Worm (Caenorhabditis elegans) whole organism, mixed stage, embryonic: ENCODE results near the gene nlp-48.

Source experiments
- blmp-1 ChIP-seq: fragments of 150-350 bp; optimal IDR thresholded peaks from 2 replicates; lab custom pipeline; 2014; ENCODE audit warnings: missing biosample characterization, missing genetic modification characterization
- ces-1 ChIP-seq: fragments of 150-350 bp; optimal IDR thresholded peaks from 2 replicates; lab custom pipeline; 2014; ENCODE audit warnings: missing biosample characterization, missing genetic modification reagents, missing genetic modification characterization
- mab-5 ChIP-seq: fragments of 150-350 bp; optimal IDR thresholded peaks from 2 replicates; lab custom pipeline; 2014; ENCODE audit warnings: missing biosample characterization, missing genetic modification characterization
- mls-2 ChIP-seq: sonication (generic microtip); optimal IDR thresholded peaks from 2 replicates; lab custom pipeline; 2016; ENCODE audit warnings: mild to moderate bottlenecking, missing genetic modification characterization, moderate library complexity, missing compliant biosample characterization
- nhr-12 ChIP-seq: fragments of 150-350 bp; optimal IDR thresholded peaks from 2 replicates; lab custom pipeline; 2014; ENCODE audit warnings: missing biosample characterization, missing genetic modification characterization
- nhr-28 ChIP-seq: fragments of 150-350 bp; optimal IDR thresholded peaks from 2 replicates; lab custom pipeline; 2014; ENCODE audit warnings: missing biosample characterization, missing genetic modification characterization
- pha-4 ChIP-seq: fragments of 150-350 bp; optimal IDR thresholded peaks from 2 replicates; lab custom pipeline; 2018; ENCODE audit warnings: missing biosample characterization, missing genetic modification reagents, missing genetic modification characterization
- snpc-4 ChIP-seq: fragments of 150-350 bp; optimal IDR thresholded peaks from 2 replicates; lab custom pipeline; 2014; ENCODE audit warnings: missing biosample characterization, missing genetic modification characterization
- sptf-1 ChIP-seq: sonication (generic microtip); optimal IDR thresholded peaks from 2 replicates; lab custom pipeline; 2017; ENCODE audit warnings: mild to moderate bottlenecking, missing genetic modification characterization, moderate library complexity, missing compliant biosample characterization
- ztf-11 ChIP-seq: fragments of 150-350 bp; optimal IDR thresholded peaks from 2 replicates; lab custom pipeline; 2014; ENCODE audit warnings: missing biosample characterization, missing genetic modification characterization

ce11 chrIII:9393114-9393780 is 7.7 kb downstream of the nlp-48 start, which contains the start of the genes gpr-2 and rgr-1:
- TF ChIP-seq ztf-11 (no peak), ces-1 (GFP tag; lab: Kevin White, UChicago) (peak; percentile 45), blmp-1 (tag; lab: Kevin White, UChicago) (no peak), pha-4 (tag; lab: Kevin White, UChicago) (peak; percentile 18), snpc-4 (tag; lab: Kevin White, UChicago) (no peak), nhr-28 (no peak), mls-2 (tag; lab: Kevin White, UChicago) (no peak), nhr-12 (tag; lab: Kevin White, UChicago) (no peak), sptf-1 (tag; lab: Kevin White, UChicago) (no peak), mab-5 (tag; lab: Kevin White, UChicago) (no peak)
